Fruit fly (Drosophila melanogaster): Measurements from ENCODE around the gene RtGEF.

Gene RtGEF

DNA sequence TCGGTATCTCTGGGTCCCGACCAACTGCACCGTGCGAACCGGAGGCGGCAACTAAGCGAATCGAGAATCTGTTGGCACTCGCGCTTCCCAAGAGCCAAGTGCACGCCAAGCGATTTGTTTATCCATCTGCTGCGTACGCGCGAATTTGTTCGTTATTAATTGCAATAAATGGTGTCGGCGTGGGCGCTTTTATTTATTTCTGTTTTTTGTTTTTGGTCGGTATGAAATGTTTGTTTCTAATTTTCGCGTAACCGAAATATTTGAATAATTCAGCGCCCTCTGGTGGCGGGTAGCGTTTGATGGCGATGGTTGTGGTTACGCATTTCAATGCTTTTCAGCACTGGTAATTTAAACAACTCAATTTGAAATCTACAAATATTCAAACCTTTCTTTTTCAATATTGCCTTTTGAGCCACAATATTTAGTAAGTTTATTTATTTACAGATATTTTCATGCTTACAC is 64.5 kb downstream of the RtGEF start, which contains the start of gene CG10947 (continued):
- peak; percentile 69 for TF ChIP-seq CG11247 (GFP tag; IDR thresholded peaks at IDR 0.05)
- peak; percentile 21 for TF ChIP-seq YL-1 (GFP tag; optimal IDR thresholded peaks at IDR 0.05)
- TF ChIP-seq Asciz (GFP tag; optimal IDR thresholded peaks at IDR 0.05) = peak; percentile 63
- no peak for TF ChIP-seq CG6272 (GFP tag; IDR thresholded peaks at IDR 0.05)
- peak; percentile 84 for TF ChIP-seq CG33213 (GFP tag; optimal IDR thresholded peaks at IDR 0.05)
- TF ChIP-seq odd (GFP tag; optimal IDR thresholded peaks at IDR 0.05) = peak; percentile 69
- no peak for TF ChIP-seq Kr (GFP tag; optimal IDR thresholded peaks at IDR 0.05)
- TF ChIP-seq Hr39 (optimal IDR thresholded peaks at IDR 0.05) = no peak
- peak; percentile 54 for TF ChIP-seq CG13775 (GFP tag; optimal IDR thresholded peaks at IDR 0.05)
- TF ChIP-seq CG42726 (GFP tag; IDR thresholded peaks at IDR 0.05; ENCODE audit: partially characterized antibody) = peak; percentile 61
- peak; percentile 45 for TF ChIP-seq CG12155 (GFP tag; optimal IDR thresholded peaks at IDR 0.05)
- no peak for TF ChIP-seq lbe (GFP tag; optimal IDR thresholded peaks at IDR 0.05)
- no peak for TF ChIP-seq CG14667 (GFP tag; IDR thresholded peaks at IDR 0.05)
- peak; percentile 59 for TF ChIP-seq Camta (GFP tag; optimal IDR thresholded peaks at IDR 0.05)
- TF ChIP-seq usp (GFP tag; optimal IDR thresholded peaks at IDR 0.05) = no peak
- TF ChIP-seq CG17568 (GFP tag; optimal IDR thresholded peaks at IDR 0.05) = peak; percentile 66
- peak; percentile 12 for TF ChIP-seq CG7556 (GFP tag; optimal IDR thresholded peaks at IDR 0.05)
- peak; percentile 92 for TF ChIP-seq Dp (GFP tag; optimal IDR thresholded peaks at IDR 0.05)
- TF ChIP-seq kah (GFP tag; optimal IDR thresholded peaks at IDR 0.05) = peak; percentile 32
- TF ChIP-seq toy (GFP tag; IDR thresholded peaks at IDR 0.05) = 0 out of 2 replicates have a peak, but pooled peaks have one; percentile 32
- no peak for TF ChIP-seq CG9797 (GFP tag; optimal IDR thresholded peaks at IDR 0.05)
- peak; percentile 49; the same call in 1 of the 2 replicates for TF ChIP-seq wdn (GFP tag; IDR thresholded peaks at IDR 0.05)
- peak; percentile 44 for TF ChIP-seq CG17802 (tag; optimal IDR thresholded peaks at IDR 0.05)
- peak; percentile 66 for TF ChIP-seq pb (GFP tag; optimal IDR thresholded peaks at IDR 0.05)
- TF ChIP-seq run (tag; optimal IDR thresholded peaks at IDR 0.05) = peak; percentile 72
- TF ChIP-seq CG10209 (GFP tag; optimal IDR thresholded peaks at IDR 0.05) = peak; percentile 58
- peak; percentile 46 for TF ChIP-seq Sox100B (GFP tag; optimal IDR thresholded peaks at IDR 0.05)
- TF ChIP-seq fd96Cb (tag; optimal IDR thresholded peaks at IDR 0.05) = no peak
- TF ChIP-seq E2f1 (GFP tag; IDR thresholded peaks at IDR 0.05) = no peak
- TF ChIP-seq pita (GFP tag; optimal IDR thresholded peaks at IDR 0.05) = no peak
- TF ChIP-seq Fer3 (tag; optimal IDR thresholded peaks at IDR 0.05) = peak; percentile 46
- TF ChIP-seq CG10321 (GFP tag; IDR thresholded peaks at IDR 0.05) = no peak
- TF ChIP-seq bbx (GFP tag; IDR thresholded peaks at IDR 0.05; ENCODE audit: partially characterized antibody) = peak; percentile 73
- TF ChIP-seq CG14441 (GFP tag; IDR thresholded peaks at IDR 0.05) = peak; percentile 55
- no peak for TF ChIP-seq dan (GFP tag; IDR thresholded peaks at IDR 0.05)
- peak; percentile 44 for TF ChIP-seq Six4 (GFP tag; optimal IDR thresholded peaks at IDR 0.05)
- peak; percentile 68 for TF ChIP-seq maf-S (GFP tag; optimal IDR thresholded peaks at IDR 0.05)
- peak; percentile 66 for TF ChIP-seq lmd (GFP tag; IDR thresholded peaks at IDR 0.05)
- TF ChIP-seq Fer1 (GFP tag; optimal IDR thresholded peaks at IDR 0.05) = peak; percentile 61
- TF ChIP-seq ac (GFP tag; optimal IDR thresholded peaks at IDR 0.05) = peak; percentile 7
- TF ChIP-seq gce (GFP tag; IDR thresholded peaks at IDR 0.05) = no peak
- peak; percentile 7 for TF ChIP-seq CG34376 (GFP tag; optimal IDR thresholded peaks at IDR 0.05)
- TF ChIP-seq fru (optimal IDR thresholded peaks at IDR 0.05) = no peak
- TF ChIP-seq gro (GFP tag; optimal IDR thresholded peaks at IDR 0.05) = peak; percentile 75
- no peak for TF ChIP-seq GATAe (GFP tag; conservative IDR thresholded peaks at IDR 0.05)
- no peak for TF ChIP-seq CG14860 (GFP tag; IDR thresholded peaks at IDR 0.05; ENCODE audit: partially characterized antibody)
- TF ChIP-seq Dad (GFP tag; optimal IDR thresholded peaks at IDR 0.05) = peak; percentile 83
- TF ChIP-seq Oaz (GFP tag; IDR thresholded peaks at IDR 0.05) = no peak
- TF ChIP-seq CG10543 (GFP tag; optimal IDR thresholded peaks at IDR 0.05) = peak; percentile 6
- TF ChIP-seq NK7.1 (GFP tag; optimal IDR thresholded peaks at IDR 0.05) = peak; percentile 57
- peak; percentile 60 for TF ChIP-seq nmo (GFP tag; optimal IDR thresholded peaks at IDR 0.05)
- TF ChIP-seq eve (GFP tag; optimal IDR thresholded peaks at IDR 0.05) = no peak
